Worm (Caenorhabditis elegans) whole organism, L4 larva: ENCODE measurements around the gene frm-7.

Experiments
- F49E8.2 ChIP-seq: sonication (generic microtip); optimal IDR thresholded peaks from 2 replicates; lab custom pipeline; 2016; ENCODE audit warnings: missing compliant biosample characterization, mild to moderate bottlenecking, missing genetic modification characterization, borderline replicate concordance
- R02D3.7 ChIP-seq: fragments of 150-350 bp; sonication (generic microtip); optimal IDR thresholded peaks from 3 replicates; lab custom pipeline; 2014; ENCODE audit warnings: missing biosample characterization, missing genetic modification characterization
- T26A8.4 ChIP-seq: fragments of 200-800 bp; sonication (Bioruptor generic); IDR thresholded peaks from 2 replicates; pipeline ENCODE4 v1.3.6; 2022; ENCODE audit warnings: missing genetic modification characterization, missing compliant biosample characterization
- Y75B8A.6 ChIP-seq: fragments of 200-800 bp; sonication (Bioruptor generic); IDR thresholded peaks from 2 replicates; pipeline ENCODE4 v1.3.6; 2022; ENCODE audit warnings: missing genetic modification reagents, missing genetic modification characterization, missing compliant biosample characterization
- ZK337.2 ChIP-seq: fragments of 200-800 bp; sonication (Bioruptor generic); IDR thresholded peaks from 2 replicates; pipeline ENCODE4 v1.3.6; 2022; ENCODE audit warnings: missing genetic modification reagents, missing genetic modification characterization, missing compliant biosample characterization
- ZK546.5 ChIP-seq, 2 experiments: sonication (generic microtip); optimal IDR thresholded peaks; 2 replicates each; lab custom pipeline; 2017; ENCODE audit warnings: missing biosample characterization in 2 of 2, missing genetic modification characterization in 2 of 2
- aha-1 ChIP-seq: fragments of 150-350 bp; peaks from one replicate; lab custom pipeline; 2014; ENCODE audit warnings: missing biosample characterization, missing genetic modification characterization
- ama-1 ChIP-seq: fragments of 150-350 bp; optimal IDR thresholded peaks from 2 replicates; lab custom pipeline; 2014; ENCODE audit warnings: inconsistent platforms, mixed read lengths
- ceh-28 ChIP-seq: fragments of 150-350 bp; optimal IDR thresholded peaks from 2 replicates; lab custom pipeline; 2014; ENCODE audit warnings: missing biosample characterization, missing genetic modification reagents, missing genetic modification characterization
- ceh-32 ChIP-seq: sonication (generic microtip); optimal IDR thresholded peaks from 2 replicates; lab custom pipeline; 2016; ENCODE audit warnings: mild to moderate bottlenecking, missing genetic modification characterization, missing compliant biosample characterization; ENCODE audit not compliant: poor library complexity
- daf-12 ChIP-seq: fragments of 150-350 bp; optimal IDR thresholded peaks from 2 replicates; lab custom pipeline; 2014; ENCODE audit warnings: missing biosample characterization, missing genetic modification reagents, missing genetic modification characterization
- daf-16 ChIP-seq, 3 experiments: sonication (generic microtip); optimal IDR thresholded peaks; 2 replicates each; lab custom pipeline; 2016 to 2017; ENCODE audit warnings: missing genetic modification characterization in 3 of 3, missing genetic modification reagents in 3 of 3, mild to moderate bottlenecking in 2 of 3, missing compliant biosample characterization in 2 of 3, missing biosample characterization in 1 of 3, moderate library complexity in 1 of 3
- daf-19 ChIP-seq: fragments of 200-800 bp; sonication (Bioruptor generic); conservative IDR thresholded peaks from 2 replicates; pipeline ENCODE4 v1.3.6; 2022; ENCODE audit warnings: missing genetic modification characterization, missing compliant biosample characterization
- daf-8 ChIP-seq: fragments of 200-800 bp; sonication (Bioruptor generic); IDR thresholded peaks from 2 replicates; pipeline ENCODE4 v1.3.6; 2022; ENCODE audit warnings: missing genetic modification characterization, missing compliant biosample characterization
- dmd-8 ChIP-seq: fragments of 200-800 bp; sonication (Bioruptor generic); IDR thresholded peaks from 2 replicates; pipeline ENCODE4 v1.3.6; 2022; ENCODE audit warnings: missing genetic modification characterization, missing compliant biosample characterization
- dpl-1 ChIP-seq: fragments of 150-350 bp; optimal IDR thresholded peaks from 2 replicates; lab custom pipeline; 2014; ENCODE audit warnings: missing biosample characterization, missing genetic modification reagents, missing genetic modification characterization
- duxl-1 ChIP-seq: sonication (generic microtip); optimal IDR thresholded peaks from 2 replicates; lab custom pipeline; 2016; ENCODE audit warnings: mild to moderate bottlenecking, missing genetic modification characterization, moderate library complexity, missing compliant biosample characterization; ENCODE audit not compliant: poor library complexity
- dve-1 ChIP-seq: sonication (generic microtip); optimal IDR thresholded peaks from 2 replicates; lab custom pipeline; 2017; ENCODE audit warnings: antibody characterized with exemption, mild to moderate bottlenecking, missing genetic modification characterization, missing compliant biosample characterization; ENCODE audit not compliant: insufficient read depth
- egl-43 ChIP-seq: fragments of 200-800 bp; sonication (Bioruptor generic); IDR thresholded peaks from 2 replicates; pipeline ENCODE4 v1.3.6; 2022; ENCODE audit warnings: missing genetic modification reagents, missing genetic modification characterization, missing compliant biosample characterization
- hif-1 ChIP-seq, 2 experiments: sonication (generic microtip); optimal IDR thresholded peaks; 2 replicates each; lab custom pipeline; 2016 to 2017; ENCODE audit warnings: missing compliant biosample characterization in 2 of 2, missing genetic modification characterization in 2 of 2, missing genetic modification reagents in 2 of 2, missing genotype in 2 of 2, mild to moderate bottlenecking in 1 of 2
- lin-1 ChIP-seq: fragments of 200-800 bp; sonication (Bioruptor generic); IDR thresholded peaks from 2 replicates; pipeline ENCODE4 v1.3.6; 2022; ENCODE audit warnings: missing genetic modification reagents, missing genetic modification characterization, missing compliant biosample characterization
- lin-15B ChIP-seq: fragments of 150-350 bp; sonication (generic microtip); optimal IDR thresholded peaks from 3 replicates; lab custom pipeline; 2014; ENCODE audit warnings: missing biosample characterization, missing genetic modification characterization
- lin-39 ChIP-seq: fragments of 150-350 bp; optimal IDR thresholded peaks from 2 replicates; lab custom pipeline; 2014; ENCODE audit warnings: missing biosample characterization, missing genetic modification reagents, missing genetic modification characterization
- lsy-2 ChIP-seq, 2 experiments: fragments of 150-350 bp in 1 of 2; sonication (generic microtip) in 1 of 2; optimal IDR thresholded peaks; 2 replicates each; lab custom pipeline; 2014 to 2017; ENCODE audit warnings: missing biosample characterization in 2 of 2, missing genetic modification characterization in 2 of 2
- mdl-1 ChIP-seq, 2 experiments: fragments of 150-350 bp in 1 of 2; sonication (generic microtip) in 1 of 2; optimal IDR thresholded peaks; 2 replicates each; lab custom pipeline; 2014 to 2017; ENCODE audit warnings: missing biosample characterization in 2 of 2, missing genetic modification characterization in 2 of 2
- mxl-3 ChIP-seq: fragments of 200-800 bp; sonication (Bioruptor generic); optimal IDR thresholded peaks from 2 replicates; lab custom pipeline; 2018; ENCODE audit warnings: mild to moderate bottlenecking, missing genetic modification characterization, missing compliant biosample characterization
- nhr-10 ChIP-seq: fragments of 150-350 bp; optimal IDR thresholded peaks from 2 replicates; lab custom pipeline; 2014; ENCODE audit warnings: missing biosample characterization, missing genetic modification characterization
- nhr-11 ChIP-seq: fragments of 150-350 bp; optimal IDR thresholded peaks from 2 replicates; lab custom pipeline; 2014; ENCODE audit warnings: missing biosample characterization, missing genetic modification characterization
- nhr-237 ChIP-seq: sonication (generic microtip); optimal IDR thresholded peaks from 2 replicates; lab custom pipeline; 2017; ENCODE audit warnings: missing biosample characterization, missing genetic modification characterization
- nhr-25 ChIP-seq: sonication (generic microtip); optimal IDR thresholded peaks from 2 replicates; lab custom pipeline; 2017; ENCODE audit warnings: missing genetic modification characterization, mild to moderate bottlenecking, missing compliant biosample characterization, antibody characterized with exemption, moderate library complexity, borderline replicate concordance; ENCODE audit not compliant: insufficient read depth
- nhr-28 ChIP-seq: fragments of 150-350 bp; optimal IDR thresholded peaks from 2 replicates; lab custom pipeline; 2014; ENCODE audit warnings: missing biosample characterization, missing genetic modification characterization
- nhr-41 ChIP-seq: fragments of 200-800 bp; sonication (Bioruptor generic); IDR thresholded peaks from 2 replicates; pipeline ENCODE4 v1.3.6; 2022; ENCODE audit warnings: missing genetic modification reagents, missing genetic modification characterization, missing compliant biosample characterization
- nhr-42 ChIP-seq: fragments of 200-800 bp; sonication (Bioruptor generic); IDR thresholded peaks from 2 replicates; pipeline ENCODE4 v1.3.6; 2022; ENCODE audit warnings: missing genetic modification characterization, missing compliant biosample characterization
- nhr-48 ChIP-seq: sonication (generic microtip); optimal IDR thresholded peaks from 2 replicates; lab custom pipeline; 2016; ENCODE audit warnings: mild to moderate bottlenecking, missing genetic modification characterization, missing compliant biosample characterization
- nhr-6 ChIP-seq: fragments of 150-350 bp; optimal IDR thresholded peaks from 2 replicates; lab custom pipeline; 2014; ENCODE audit warnings: missing biosample characterization, missing genetic modification characterization
- pha-4 ChIP-seq, 2 experiments: fragments of 150-350 bp in 1 of 2; fragments of 200-800 bp in 1 of 2; sonication (Bioruptor generic) in 1 of 2; IDR thresholded peaks in 1 of 2; optimal IDR thresholded peaks in 1 of 2; 2 replicates each; pipeline versions ENCODE4 v1.3.6 to Lab custom; 2014 to 2022; ENCODE audit warnings: missing genetic modification characterization in 2 of 2, missing genetic modification reagents in 2 of 2, missing biosample characterization in 1 of 2, missing compliant biosample characterization in 1 of 2
- php-3 ChIP-seq: fragments of 200-800 bp; sonication (Bioruptor generic); IDR thresholded peaks from 2 replicates; pipeline ENCODE4 v1.3.6; 2022; ENCODE audit warnings: missing genetic modification reagents, missing genetic modification characterization, missing compliant biosample characterization
- rbr-2 ChIP-seq: sonication (generic microtip); optimal IDR thresholded peaks from 2 replicates; lab custom pipeline; 2016; ENCODE audit warnings: missing genotype, missing genetic modification characterization, missing compliant biosample characterization
- spr-1 ChIP-seq: sonication (generic microtip); optimal IDR thresholded peaks from 2 replicates; lab custom pipeline; 2016; ENCODE audit warnings: mild to moderate bottlenecking, missing genetic modification characterization, missing compliant biosample characterization
- spr-3 ChIP-seq: fragments of 200-800 bp; sonication (Bioruptor generic); optimal IDR thresholded peaks from 2 replicates; lab custom pipeline; 2018; ENCODE audit warnings: mild to moderate bottlenecking, missing genetic modification characterization, missing compliant biosample characterization
- tag-97 ChIP-seq: fragments of 200-800 bp; sonication (Bioruptor generic); IDR thresholded peaks from 2 replicates; pipeline ENCODE4 v1.3.6; 2022; ENCODE audit warnings: missing genetic modification characterization, missing compliant biosample characterization
- tra-1 ChIP-seq: fragments of 200-800 bp; sonication (Bioruptor generic); IDR thresholded peaks from 2 replicates; pipeline ENCODE4 v1.3.6; 2022; ENCODE audit warnings: missing genetic modification reagents, missing genetic modification characterization, missing compliant biosample characterization
- unc-130 ChIP-seq: sonication (generic microtip); optimal IDR thresholded peaks from 2 replicates; lab custom pipeline; 2016; ENCODE audit warnings: missing genetic modification reagents, missing genetic modification characterization, missing compliant biosample characterization
- unc-62 ChIP-seq, 3 experiments: fragments of 150-350 bp in 1 of 3; sonication (generic microtip); optimal IDR thresholded peaks in 2 of 3; peaks in 1 of 3; 1 replicate in 1 of 3; 2 replicates in 2 of 3; lab custom pipeline; 2014 to 2017; ENCODE audit warnings: missing biosample characterization in 3 of 3, missing genetic modification characterization in 3 of 3, missing genetic modification reagents in 3 of 3, missing genotype in 1 of 3
- vab-7 ChIP-seq: fragments of 200-800 bp; sonication (Bioruptor generic); IDR thresholded peaks from 2 replicates; pipeline ENCODE4 v1.3.6; 2022; ENCODE audit warnings: missing genetic modification reagents, missing genetic modification characterization, missing compliant biosample characterization
- zip-11 ChIP-seq: fragments of 200-800 bp; sonication (Bioruptor generic); IDR thresholded peaks from 2 replicates; pipeline ENCODE4 v1.3.6; 2022; ENCODE audit warnings: missing genetic modification characterization, missing compliant biosample characterization
- ztf-11 ChIP-seq: fragments of 150-350 bp; optimal IDR thresholded peaks from 2 replicates; lab custom pipeline; 2014; ENCODE audit warnings: missing biosample characterization, missing genetic modification characterization

Gene frm-7

DNA sequence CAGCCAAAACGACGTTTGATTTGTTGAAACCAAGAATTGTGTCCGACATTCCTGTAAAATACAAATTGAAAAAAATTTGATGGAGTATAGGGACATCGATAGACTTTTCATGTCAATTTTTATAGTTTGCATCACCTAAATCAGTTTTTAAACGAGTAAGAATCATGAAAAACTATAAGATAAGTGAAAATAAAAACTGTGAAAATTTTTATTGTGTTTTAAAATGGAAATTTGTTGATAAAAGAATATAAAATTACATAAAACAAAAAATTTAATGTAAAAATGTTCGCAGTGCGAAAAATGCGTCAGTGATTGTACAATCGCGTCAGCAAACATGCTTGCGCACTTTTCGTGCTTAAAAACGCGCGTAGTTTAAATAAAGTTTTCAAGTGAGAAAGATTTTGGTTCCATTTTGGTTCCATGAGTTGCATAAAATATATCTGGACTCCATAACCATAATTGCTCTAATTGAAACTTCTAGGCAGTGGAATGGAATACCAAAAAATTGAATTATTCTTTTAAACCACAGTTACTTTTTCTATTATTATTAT is 41.2 kb downstream of the frm-7 start, which contains the start of gene tomm-20 (continued):
- peak; percentile 46 to 79 for TF ChIP-seq daf-16 (GFP tag; optimal IDR thresholded peaks at IDR 0.05; lab: Kevin White, UChicago)
- no peak for TF ChIP-seq daf-16 (tag; optimal IDR thresholded peaks at IDR 0.05; lab: Kevin White, UChicago)
- no peak for TF ChIP-seq R02D3.7
- no peak for TF ChIP-seq ceh-28 (tag; lab: Kevin White, UChicago)
- no peak for TF ChIP-seq zip-11 (GFP tag; lab: Robert Waterston, UW)
- TF ChIP-seq nhr-237 = no peak
- no peak; the same call in 1 of the 2 replicates for TF ChIP-seq lin-1 (GFP tag; lab: Robert Waterston, UW)
- TF ChIP-seq nhr-25 (tag; lab: Kevin White, UChicago) = peak; percentile 82
- peak; percentile 100 for TF ChIP-seq nhr-6
- TF ChIP-seq nhr-42 (GFP tag; lab: Robert Waterston, UW) = peak; percentile 79; the same call in 1 of the 2 replicates
- peak; percentile 99 for TF ChIP-seq dpl-1 (GFP tag; lab: Kevin White, UChicago)
- TF ChIP-seq dve-1 (tag; lab: Kevin White, UChicago) = peak; percentile 94
- peak in 1 of 2 experiments; percentile 94 for TF ChIP-seq unc-62 (GFP tag; optimal IDR thresholded peaks at IDR 0.05 in 1 of 2; lab: Kevin White, UChicago)
- TF ChIP-seq unc-62 (tag; optimal IDR thresholded peaks at IDR 0.05; lab: Kevin White, UChicago) = no peak
- no peak for TF ChIP-seq daf-12
- TF ChIP-seq T26A8.4 (GFP tag; lab: Robert Waterston, UW) = no peak; the same call in none of the 2 replicates
- TF ChIP-seq ceh-32 = peak; percentile 55
- TF ChIP-seq mdl-1 (tag; optimal IDR thresholded peaks at IDR 0.05; lab: Kevin White, UChicago) = peak in 1 of 2 experiments; percentile 64
- TF ChIP-seq ZK337.2 (GFP tag; lab: Robert Waterston, UW) = no peak
- peak; percentile 66 for TF ChIP-seq daf-19 (GFP tag; lab: Robert Waterston, UW)
- TF ChIP-seq spr-1 (tag; lab: Kevin White, UChicago) = peak; percentile 83
- peak; percentile 69 for TF ChIP-seq F49E8.2 (tag; lab: Kevin White, UChicago)
- TF ChIP-seq lin-39 (tag; lab: Kevin White, UChicago) = no peak
- no peak for TF ChIP-seq dmd-8
- TF ChIP-seq nhr-28 (tag; lab: Kevin White, UChicago) = peak; percentile 69
- TF ChIP-seq Y75B8A.6 (GFP tag; lab: Robert Waterston, UW) = no peak
- TF ChIP-seq lsy-2 (tag; optimal IDR thresholded peaks at IDR 0.05; lab: Kevin White, UChicago) = peak; percentile 71 to 96
- no peak for TF ChIP-seq daf-8 (GFP tag; lab: Robert Waterston, UW)
- peak; percentile 80 for TF ChIP-seq nhr-48 (tag; lab: Kevin White, UChicago)
- peak; percentile 3 for TF ChIP-seq ama-1
- TF ChIP-seq unc-130 (GFP tag; lab: Kevin White, UChicago) = peak; percentile 4
- TF ChIP-seq lin-15B (tag; lab: Kevin White, UChicago) = peak; percentile 50
- TF ChIP-seq php-3 (GFP tag; lab: Robert Waterston, UW) = peak; percentile 74; the same call in 1 of the 2 replicates
- TF ChIP-seq nhr-41 (GFP tag; lab: Robert Waterston, UW) = no peak
- TF ChIP-seq aha-1 (tag; lab: Kevin White, UChicago) = peak; percentile 86
- TF ChIP-seq hif-1 (tag; optimal IDR thresholded peaks at IDR 0.05; lab: Kevin White, UChicago) = peak; percentile 51 to 63
- TF ChIP-seq pha-4 (GFP tag; IDR thresholded peaks at IDR 0.05; lab: Robert Waterston, UW) = peak; percentile 77; the same call in 1 of the 2 replicates
- TF ChIP-seq pha-4 (tag; optimal IDR thresholded peaks at IDR 0.05; lab: Kevin White, UChicago) = no peak
- TF ChIP-seq spr-3 (GFP tag; lab: Kevin White, UChicago) = peak; percentile 56
- TF ChIP-seq rbr-2 (tag; lab: Kevin White, UChicago) = peak; percentile 94
- no peak for TF ChIP-seq nhr-10
- TF ChIP-seq nhr-11 = peak; percentile 81
- peak; percentile 84 for TF ChIP-seq duxl-1 (tag; lab: Kevin White, UChicago)
- no peak for TF ChIP-seq tag-97 (GFP tag; lab: Robert Waterston, UW)
- TF ChIP-seq mxl-3 = no peak
- no peak for TF ChIP-seq ZK546.5 (tag; optimal IDR thresholded peaks at IDR 0.05; lab: Kevin White, UChicago)
- TF ChIP-seq vab-7 (GFP tag; lab: Robert Waterston, UW) = 0 out of 2 replicates have a peak, but pooled peaks have one; percentile 24
- peak; percentile 89 for TF ChIP-seq tra-1
- no peak for TF ChIP-seq egl-43 (GFP tag; lab: Robert Waterston, UW)
- no peak for TF ChIP-seq ztf-11 (tag; lab: Kevin White, UChicago)
